Worm (Caenorhabditis elegans) whole organism, young adult: Measurements from ENCODE around the gene ZC412.5.

Experiments
- F37B4.10 ChIP-seq: fragments of 200-800 bp; sonication (Bioruptor generic); IDR thresholded peaks from 2 replicates; pipeline ENCODE4 v1.3.6; 2022; ENCODE audit warnings: missing genetic modification characterization, missing compliant biosample characterization
- F52B5.7 ChIP-seq: sonication (generic microtip); optimal IDR thresholded peaks from 2 replicates; lab custom pipeline; 2016; ENCODE audit warnings: mild to moderate bottlenecking, missing genetic modification characterization, missing compliant biosample characterization
- K11D2.4 ChIP-seq: fragments of 200-800 bp; sonication (Bioruptor generic); IDR thresholded peaks from 2 replicates; pipeline ENCODE4 v1.3.6; 2022; ENCODE audit warnings: missing genetic modification reagents, missing genetic modification characterization, missing compliant biosample characterization
- ama-1 ChIP-seq, 3 experiments: fragments of 150-350 bp in 1 of 3; sonication (generic microtip) in 2 of 3; optimal IDR thresholded peaks; 2 replicates each; lab custom pipeline; 2014 to 2018; ENCODE audit warnings: missing biosample characterization in 2 of 3, missing genetic modification characterization in 2 of 3, missing genetic modification reagents in 2 of 3
- lag-1 ChIP-seq: fragments of 200-800 bp; sonication (Bioruptor generic); IDR thresholded peaks from 2 replicates; pipeline ENCODE4 v1.3.6; 2022; ENCODE audit warnings: missing genetic modification reagents, missing genetic modification characterization, missing compliant biosample characterization
- lin-40 ChIP-seq: sonication (generic microtip); optimal IDR thresholded peaks from 2 replicates; lab custom pipeline; 2016; ENCODE audit warnings: missing genetic modification characterization, mild to moderate bottlenecking, missing compliant biosample characterization, missing genotype, missing genetic modification reagents
- pha-4 ChIP-seq: fragments of 150-350 bp; sonication (generic microtip); optimal IDR thresholded peaks from 2 replicates; lab custom pipeline; 2014; ENCODE audit warnings: missing biosample characterization, missing genetic modification reagents, missing genetic modification characterization
- snpc-4 ChIP-seq, 5 experiments: fragments of 150-350 bp in 1 of 5; sonication (generic microtip) in 4 of 5; optimal IDR thresholded peaks; 2 replicates each; lab custom pipeline; 2014 to 2018; ENCODE audit warnings: missing genetic modification characterization in 5 of 5, missing biosample characterization in 3 of 5, antibody characterized with exemption in 2 of 5, mild to moderate bottlenecking in 2 of 5, missing compliant biosample characterization in 2 of 5, missing genotype in 2 of 5, moderate library complexity in 2 of 5, missing genetic modification reagents in 1 of 5

ce11 chrV:14859380-14859779 lies 15.9 kb downstream of the ZC412.5 start:
- no peak for TF ChIP-seq pha-4 (tag; lab: Kevin White, UChicago)
- no peak for TF ChIP-seq lin-40 (tag; lab: Kevin White, UChicago)
- no peak for TF ChIP-seq lag-1 (GFP tag; lab: Robert Waterston, UW)
- no peak for TF ChIP-seq F52B5.7
- TF ChIP-seq snpc-4 (GFP tag; optimal IDR thresholded peaks at IDR 0.05; lab: Kevin White, UChicago), result no peak
- TF ChIP-seq snpc-4 (tag; optimal IDR thresholded peaks at IDR 0.05; lab: Kevin White, UChicago), result no peak
- no peak for TF ChIP-seq ama-1 (optimal IDR thresholded peaks at IDR 0.05; lab: Kevin White, UChicago)
- no peak for TF ChIP-seq ama-1 (GFP tag; optimal IDR thresholded peaks at IDR 0.05; lab: Kevin White, UChicago)
- TF ChIP-seq K11D2.4 (GFP tag; lab: Robert Waterston, UW), result no peak
- no peak for TF ChIP-seq F37B4.10 (GFP tag; lab: Robert Waterston, UW)
